Worm (Caenorhabditis elegans): Measurements from ENCODE around the gene K10G6.9.

DNA sequence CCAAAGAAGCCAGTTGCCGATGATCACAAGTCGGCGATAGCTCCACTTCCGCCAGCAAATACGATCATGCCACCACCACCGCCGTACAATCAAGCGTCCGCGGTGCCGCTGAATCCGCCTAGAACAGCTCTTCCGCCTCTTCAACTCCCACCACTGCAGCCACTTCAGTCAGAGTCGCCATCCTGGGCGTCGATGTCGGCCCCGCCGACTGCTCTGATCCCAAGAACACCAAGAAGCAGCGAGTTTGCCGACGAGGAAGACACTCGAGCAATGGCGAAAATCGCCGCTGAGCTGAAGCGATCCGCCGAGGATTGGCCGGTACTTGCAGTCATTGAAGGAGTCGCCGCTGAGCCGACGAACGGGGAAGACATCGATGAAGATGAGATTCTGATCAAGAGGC is 4.0 kb upstream of the K10G6.9 start:
- TF ChIP-seq nhr-23 (tag; optimal IDR thresholded peaks at IDR 0.05), result no peak
- no peak for TF ChIP-seq unc-62 (GFP tag; optimal IDR thresholded peaks at IDR 0.05)
- TF ChIP-seq hmg-11 (tag; optimal IDR thresholded peaks at IDR 0.05), result no peak
- no peak for TF ChIP-seq pha-4 (tag; optimal IDR thresholded peaks at IDR 0.05)
- TF ChIP-seq snpc-4 (tag; optimal IDR thresholded peaks at IDR 0.05), result no peak
- no peak for TF ChIP-seq unc-39 (tag; optimal IDR thresholded peaks at IDR 0.05)
- no peak for TF ChIP-seq nhr-43 (tag; optimal IDR thresholded peaks at IDR 0.05; ENCODE audit: poor library complexity, severe bottlenecking)
- TF ChIP-seq nhr-12 (tag; optimal IDR thresholded peaks at IDR 0.05), result no peak
- no peak for TF ChIP-seq egl-27 (tag; optimal IDR thresholded peaks at IDR 0.05)
- no peak for TF ChIP-seq ceh-28 (tag; optimal IDR thresholded peaks at IDR 0.05)
- TF ChIP-seq ceh-9 (tag; optimal IDR thresholded peaks at IDR 0.05), result no peak

Measured in whole organism, L3 larva.